Worm (Caenorhabditis elegans) whole organism, L3 larva: ENCODE measurements around the gene prde-1.
A peak's percentile ranks its signal among the peaks of the same experiment; 100 is the strongest.

Experiments
- R02D3.7 ChIP-seq: fragments of 150-350 bp; optimal IDR thresholded peaks from 2 replicates; lab custom pipeline; 2014; ENCODE audit warnings: missing biosample characterization, missing genetic modification characterization
- ZK546.5 ChIP-seq: sonication (generic microtip); optimal IDR thresholded peaks from 2 replicates; lab custom pipeline; 2017; ENCODE audit warnings: missing biosample characterization, missing genetic modification characterization
- aly-2 ChIP-seq: fragments of 150-350 bp; optimal IDR thresholded peaks from 2 replicates; lab custom pipeline; 2014; ENCODE audit warnings: missing biosample characterization, missing genetic modification characterization
- ama-1 ChIP-seq: fragments of 150-350 bp; optimal IDR thresholded peaks from 2 replicates; lab custom pipeline; 2018
- ceh-16 ChIP-seq: sonication (generic microtip); optimal IDR thresholded peaks from 2 replicates; lab custom pipeline; 2017; ENCODE audit warnings: missing biosample characterization, missing genetic modification characterization
- ceh-9 ChIP-seq: sonication (generic microtip); optimal IDR thresholded peaks from 2 replicates; lab custom pipeline; 2018; ENCODE audit warnings: missing biosample characterization, missing genetic modification characterization
- daf-12 ChIP-seq: fragments of 150-350 bp; optimal IDR thresholded peaks from 2 replicates; lab custom pipeline; 2014; ENCODE audit warnings: missing biosample characterization, missing genetic modification reagents, missing genetic modification characterization
- egl-27 ChIP-seq: sonication (generic microtip); optimal IDR thresholded peaks from 4 replicates; lab custom pipeline; 2017; ENCODE audit warnings: missing biosample characterization, missing genetic modification reagents, missing genetic modification characterization
- egl-5 ChIP-seq: fragments of 150-350 bp; optimal IDR thresholded peaks from 2 replicates; lab custom pipeline; 2017; ENCODE audit warnings: missing biosample characterization, missing genetic modification reagents, missing genetic modification characterization, inconsistent platforms
- elt-1 ChIP-seq: fragments of 150-350 bp; optimal IDR thresholded peaks from 2 replicates; lab custom pipeline; 2014; ENCODE audit warnings: missing biosample characterization, missing genetic modification characterization
- elt-2 ChIP-seq: sonication (generic microtip); optimal IDR thresholded peaks from 2 replicates; lab custom pipeline; 2016; ENCODE audit warnings: missing genetic modification reagents, mild to moderate bottlenecking, missing genetic modification characterization, missing compliant biosample characterization
- eor-1 ChIP-seq, 2 experiments: fragments of 150-350 bp; optimal IDR thresholded peaks; 2 replicates each; lab custom pipeline; 2014 to 2018; ENCODE audit warnings: missing biosample characterization in 2 of 2, missing genetic modification characterization in 2 of 2
- fkh-2 ChIP-seq: fragments of 150-350 bp; optimal IDR thresholded peaks from 2 replicates; lab custom pipeline; 2014; ENCODE audit warnings: missing biosample characterization, missing genetic modification reagents, missing genetic modification characterization
- hmg-11 ChIP-seq: sonication (generic microtip); optimal IDR thresholded peaks from 2 replicates; lab custom pipeline; 2016; ENCODE audit warnings: missing genetic modification characterization, missing compliant biosample characterization
- lin-39 ChIP-seq: fragments of 150-350 bp; optimal IDR thresholded peaks from 2 replicates; lab custom pipeline; 2018; ENCODE audit warnings: missing biosample characterization, missing genetic modification reagents, missing genetic modification characterization
- lsy-12 ChIP-seq: sonication (generic microtip); optimal IDR thresholded peaks from 2 replicates; lab custom pipeline; 2016; ENCODE audit warnings: mild to moderate bottlenecking, missing genetic modification characterization, missing compliant biosample characterization
- nfya-1 ChIP-seq: sonication (generic microtip); optimal IDR thresholded peaks from 2 replicates; lab custom pipeline; 2017; ENCODE audit warnings: missing genetic modification characterization, mild to moderate bottlenecking, missing compliant biosample characterization, antibody characterized with exemption, moderate library complexity; ENCODE audit not compliant: insufficient read depth
- nhr-11 ChIP-seq: fragments of 150-350 bp; optimal IDR thresholded peaks from 2 replicates; lab custom pipeline; 2014; ENCODE audit warnings: missing biosample characterization, missing genetic modification characterization
- nhr-12 ChIP-seq: fragments of 150-350 bp; optimal IDR thresholded peaks from 2 replicates; lab custom pipeline; 2014; ENCODE audit warnings: missing biosample characterization, missing genetic modification characterization
- nhr-23 ChIP-seq: fragments of 150-350 bp; optimal IDR thresholded peaks from 2 replicates; lab custom pipeline; 2014; ENCODE audit warnings: missing biosample characterization, missing genetic modification reagents, missing genetic modification characterization
- nhr-237 ChIP-seq: fragments of 150-350 bp; optimal IDR thresholded peaks from 2 replicates; lab custom pipeline; 2014; ENCODE audit warnings: missing biosample characterization, missing genetic modification characterization
- nhr-25 ChIP-seq: sonication (generic microtip); optimal IDR thresholded peaks from 2 replicates; lab custom pipeline; 2017; ENCODE audit warnings: missing biosample characterization, missing genetic modification characterization
- nhr-28 ChIP-seq: fragments of 150-350 bp; optimal IDR thresholded peaks from 2 replicates; lab custom pipeline; 2014; ENCODE audit warnings: missing biosample characterization, missing genetic modification characterization
- nhr-43 ChIP-seq: sonication (generic microtip); optimal IDR thresholded peaks from 2 replicates; lab custom pipeline; 2016; ENCODE audit warnings: mild to moderate bottlenecking, missing genetic modification characterization, missing compliant biosample characterization; ENCODE audit not compliant: poor library complexity, severe bottlenecking
- nhr-76 ChIP-seq: fragments of 150-350 bp; sonication (generic microtip); optimal IDR thresholded peaks from 5 replicates; lab custom pipeline; 2014; ENCODE audit warnings: missing biosample characterization, missing genetic modification characterization
- nhr-77 ChIP-seq: fragments of 150-350 bp; optimal IDR thresholded peaks from 2 replicates; lab custom pipeline; 2014; ENCODE audit warnings: missing biosample characterization, missing genetic modification characterization
- pha-4 ChIP-seq: fragments of 150-350 bp; optimal IDR thresholded peaks from 2 replicates; lab custom pipeline; 2014; ENCODE audit warnings: missing biosample characterization, missing genetic modification reagents, missing genetic modification characterization
- pqm-1 ChIP-seq: fragments of 150-350 bp; optimal IDR thresholded peaks from 2 replicates; lab custom pipeline; 2017; ENCODE audit warnings: missing biosample characterization, missing genetic modification characterization, inconsistent platforms
- sea-2 ChIP-seq: fragments of 150-350 bp; sonication (generic microtip); optimal IDR thresholded peaks from 4 replicates; lab custom pipeline; 2014; ENCODE audit warnings: missing biosample characterization, missing genetic modification reagents, missing genetic modification characterization
- skn-1 ChIP-seq: fragments of 150-350 bp; optimal IDR thresholded peaks from 2 replicates; lab custom pipeline; 2014; ENCODE audit warnings: missing biosample characterization, missing genetic modification characterization
- snpc-4 ChIP-seq: fragments of 150-350 bp; optimal IDR thresholded peaks from 2 replicates; lab custom pipeline; 2014; ENCODE audit warnings: missing biosample characterization, missing genetic modification characterization
- unc-39 ChIP-seq: sonication (generic microtip); optimal IDR thresholded peaks from 4 replicates; lab custom pipeline; 2017; ENCODE audit warnings: missing biosample characterization, missing genetic modification characterization
- unc-62 ChIP-seq: fragments of 150-350 bp; sonication (generic microtip); optimal IDR thresholded peaks from 4 replicates; lab custom pipeline; 2014; ENCODE audit warnings: missing biosample characterization, missing genetic modification reagents, missing genetic modification characterization
- zag-1 ChIP-seq: fragments of 150-350 bp; optimal IDR thresholded peaks from 2 replicates; lab custom pipeline; 2014; ENCODE audit warnings: missing biosample characterization, missing genetic modification characterization
- ztf-11 ChIP-seq: fragments of 150-350 bp; optimal IDR thresholded peaks from 2 replicates; lab custom pipeline; 2014; ENCODE audit warnings: missing biosample characterization, missing genetic modification characterization

The prde-1 gene

DNA sequence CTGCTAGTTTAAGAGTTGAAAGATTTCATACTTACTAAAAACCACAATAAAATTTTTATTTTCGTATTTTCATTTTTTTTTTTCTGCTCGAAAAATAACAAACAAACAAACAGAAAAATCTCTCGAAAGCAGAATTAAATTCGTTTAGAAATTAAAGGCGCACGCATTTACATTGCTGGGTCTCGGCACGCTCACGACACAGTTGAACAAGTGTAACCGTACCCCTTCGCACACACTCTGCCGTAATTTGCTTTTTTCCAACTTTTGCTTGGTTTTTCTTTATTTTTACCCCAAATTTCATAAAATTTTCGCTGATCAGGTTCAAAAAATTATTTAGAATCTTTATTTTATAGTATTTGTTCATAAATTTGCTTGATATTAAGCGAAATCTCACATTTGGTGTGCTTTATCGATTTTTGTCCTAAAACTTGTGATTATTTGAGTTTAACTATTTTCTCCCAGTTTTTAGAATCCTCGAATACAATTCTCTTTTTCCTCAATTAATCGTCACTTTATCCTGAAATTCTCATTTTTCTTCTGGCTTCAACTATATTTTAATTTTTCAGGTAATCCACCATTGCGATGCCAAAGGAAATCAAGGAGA lies 26.3 kb upstream of the prde-1 start, which contains the start of gene rpl-38 (continued):
- no peak for TF ChIP-seq ceh-16 (tag; lab: Kevin White, UChicago)
- TF ChIP-seq nhr-25: peak; percentile 69
- TF ChIP-seq nhr-28 (tag; lab: Kevin White, UChicago): no peak
- peak; percentile 88 for TF ChIP-seq nhr-23 (tag; lab: Kevin White, UChicago)
- peak; percentile 59 for TF ChIP-seq elt-2
- no peak for TF ChIP-seq nhr-11
- no peak for TF ChIP-seq unc-39 (tag; lab: Kevin White, UChicago)
- peak; percentile 95 for TF ChIP-seq pha-4 (tag; lab: Kevin White, UChicago)
- TF ChIP-seq ztf-11: no peak
- TF ChIP-seq snpc-4 (tag; lab: Kevin White, UChicago): peak; percentile 81
- TF ChIP-seq ama-1: no peak
- peak; percentile 72 for TF ChIP-seq R02D3.7
- peak; percentile 74 for TF ChIP-seq pqm-1 (tag; lab: Kevin White, UChicago)
- no peak for TF ChIP-seq ceh-9 (tag; lab: Kevin White, UChicago)
- no peak for TF ChIP-seq fkh-2 (tag; lab: Kevin White, UChicago)
- no peak for TF ChIP-seq daf-12 (tag; lab: Kevin White, UChicago)
- TF ChIP-seq nhr-12: no peak
- no peak for TF ChIP-seq nhr-76
- TF ChIP-seq unc-62 (GFP tag; lab: Kevin White, UChicago): no peak
- no peak for TF ChIP-seq eor-1 (tag; optimal IDR thresholded peaks at IDR 0.05; lab: Kevin White, UChicago)

DNA sequence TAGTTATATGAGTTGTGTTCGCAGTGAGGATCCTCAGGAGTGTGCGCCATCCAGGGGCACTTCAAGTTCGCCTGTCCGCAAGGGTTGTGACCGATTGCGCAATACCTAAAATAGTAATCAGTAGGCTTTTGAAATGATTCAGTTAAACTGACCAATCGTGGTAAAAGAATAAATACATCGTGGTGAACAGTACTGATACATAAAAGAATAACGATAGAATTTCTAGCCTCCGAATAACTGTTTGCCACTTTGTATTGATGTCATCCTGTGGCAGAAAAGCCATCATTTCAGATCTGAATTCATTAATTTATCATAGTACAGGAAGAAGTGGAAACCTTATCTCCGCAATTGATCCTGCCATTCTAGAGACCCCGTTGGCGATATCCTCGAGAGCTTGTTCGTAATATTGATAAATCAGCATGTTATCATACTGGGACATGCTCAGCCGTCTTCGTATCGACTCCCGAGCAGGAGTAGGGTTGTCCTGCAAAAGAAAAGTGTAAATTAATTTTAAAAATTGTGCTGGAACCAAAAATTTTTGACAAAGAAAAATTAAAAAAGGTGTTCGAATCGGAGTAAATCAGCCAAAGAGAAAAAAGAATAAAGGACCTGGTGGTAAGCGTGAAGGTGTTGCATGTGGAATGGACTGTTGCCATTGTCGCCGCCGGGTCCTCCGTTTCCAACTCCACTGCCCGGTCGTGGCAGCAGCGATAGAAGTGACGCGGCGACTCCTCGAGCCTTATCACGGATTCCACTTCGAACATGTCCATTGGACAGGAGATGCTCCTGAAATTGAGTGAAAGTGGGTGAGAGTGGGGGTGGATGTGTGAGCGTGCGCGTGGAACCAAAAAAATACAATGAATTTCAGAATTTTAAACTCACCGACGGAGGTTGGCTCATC lies 24.9 kb upstream of the prde-1 start:
- no peak for TF ChIP-seq ZK546.5 (tag; lab: Kevin White, UChicago)
- TF ChIP-seq egl-5: no peak

DNA sequence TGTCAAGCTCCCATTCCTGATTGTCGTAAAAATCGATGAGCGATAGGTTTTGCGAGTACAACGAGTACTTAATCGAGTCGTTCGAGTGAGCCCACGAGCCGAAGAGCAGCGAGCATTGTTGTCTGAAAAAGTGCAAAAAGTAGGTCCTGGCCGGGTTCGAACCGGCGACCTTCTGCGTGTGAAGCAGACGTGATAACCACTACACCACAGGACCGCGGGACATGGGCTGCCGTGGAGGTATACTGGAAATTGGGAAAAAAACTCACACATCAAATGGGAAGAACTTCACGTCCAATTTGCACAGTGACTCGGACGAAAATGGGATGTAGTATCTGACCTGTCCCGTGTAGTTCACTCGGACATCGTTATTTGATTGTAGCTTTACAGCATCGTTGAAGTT lies 22.7 kb upstream of the prde-1 start:
- TF ChIP-seq elt-2 (peak; percentile 36), zag-1 (no peak), lin-39 (tag; lab: Kevin White, UChicago) (no peak), pqm-1 (tag; lab: Kevin White, UChicago) (peak; percentile 54), eor-1 (tag; optimal IDR thresholded peaks at IDR 0.05; lab: Kevin White, UChicago) (no peak), nhr-237 (no peak), nhr-77 (tag; lab: Kevin White, UChicago) (no peak)
- TF ChIP-seq, all 47 proteins: peak for 2

ce11 chrV:15516476-15516875 lies 21.6 kb upstream of the prde-1 start:
- no peak for TF ChIP-seq nhr-43 (tag; lab: Kevin White, UChicago)
- no peak for TF ChIP-seq egl-5
- no peak for TF ChIP-seq R02D3.7
- TF ChIP-seq egl-27 (tag; lab: Kevin White, UChicago): no peak
- TF ChIP-seq hmg-11 (tag; lab: Kevin White, UChicago): no peak
- no peak for TF ChIP-seq snpc-4 (tag; lab: Kevin White, UChicago)
- TF ChIP-seq, all 47 proteins: peak for 0

DNA sequence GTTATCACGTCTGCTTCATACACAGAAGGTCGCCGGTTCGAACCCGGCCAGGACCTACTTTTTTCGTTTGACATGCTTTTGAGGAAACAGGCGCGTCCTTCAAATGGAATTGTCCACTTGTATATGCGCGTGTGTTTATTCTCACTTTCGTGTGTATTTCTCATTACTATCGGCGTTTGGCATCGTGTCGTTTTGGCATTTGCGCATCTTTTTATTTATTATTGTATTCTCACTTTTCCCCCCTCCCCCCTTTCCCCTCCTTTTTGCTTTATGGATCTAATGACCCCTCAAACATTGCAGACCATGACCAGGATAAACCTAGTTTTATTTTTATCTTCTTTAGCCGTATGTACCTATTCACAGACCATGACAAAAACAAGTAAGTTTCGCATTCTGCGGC lies 20.6 kb upstream of the prde-1 start, which contains the start of gene F21A3.3:
Gene F21A3.3 (plus strand): TSS at position 301 of the 400 bp plus-strand sequence.
- TF ChIP-seq lsy-12 (tag; lab: Kevin White, UChicago) (no peak), unc-39 (tag; lab: Kevin White, UChicago) (no peak), ceh-16 (tag; lab: Kevin White, UChicago) (no peak), R02D3.7 (no peak)
- TF ChIP-seq, all 47 proteins: peak for 0

ce11 chrV:15519845-15520244 lies 18.2 kb upstream of the prde-1 start:
- TF ChIP-seq skn-1 (no peak), nhr-25 (no peak), nfya-1 (tag; lab: Kevin White, UChicago) (no peak), ceh-16 (tag; lab: Kevin White, UChicago) (no peak), nhr-43 (tag; lab: Kevin White, UChicago) (no peak), aly-2 (no peak), unc-62 (GFP tag; lab: Kevin White, UChicago) (no peak), sea-2 (GFP tag; lab: Kevin White, UChicago) (no peak), elt-1 (tag; lab: Kevin White, UChicago) (no peak), nhr-77 (tag; lab: Kevin White, UChicago) (no peak), ceh-9 (tag; lab: Kevin White, UChicago) (no peak), daf-12 (tag; lab: Kevin White, UChicago) (no peak), nhr-11 (no peak), nhr-12 (no peak), lsy-12 (tag; lab: Kevin White, UChicago) (no peak)
- TF ChIP-seq, all 47 proteins: peak for 0
